Fruit fly (Drosophila melanogaster): ENCODE results near the gene CG3108.

CG3108 gene

dm6 chrX:5744992-5745732, 36.3 kb downstream of the CG3108 start (continued):
- no peak for TF ChIP-seq GATAe (GFP tag; conservative IDR thresholded peaks at IDR 0.05)
- TF ChIP-seq CG7556 (GFP tag; optimal IDR thresholded peaks at IDR 0.05): peak; percentile 44
- 0 out of 3 replicates have a peak, but pooled peaks have one; percentile 22 for TF ChIP-seq CG7357 (GFP tag; IDR thresholded peaks at IDR 0.05)
- TF ChIP-seq Trl (optimal IDR thresholded peaks at IDR 0.05): peak in 1 of 2 experiments; percentile 11
- no peak for TF ChIP-seq Trl (GFP tag; optimal IDR thresholded peaks at IDR 0.05)
- TF ChIP-seq lab (GFP tag; optimal IDR thresholded peaks at IDR 0.05): peak; percentile 21
- TF ChIP-seq az2 (GFP tag; optimal IDR thresholded peaks at IDR 0.05): peak; percentile 17
- TF ChIP-seq Stat92E (GFP tag; optimal IDR thresholded peaks at IDR 0.05): no peak
- no peak for TF ChIP-seq Mad (GFP tag; optimal IDR thresholded peaks at IDR 0.05)
- peak; percentile 43 for TF ChIP-seq CG13424 (tag; optimal IDR thresholded peaks at IDR 0.05)
- 0 out of 3 replicates have a peak, but pooled peaks have one; percentile 32 for TF ChIP-seq H15 (GFP tag; IDR thresholded peaks at IDR 0.05)
- TF ChIP-seq CG9727 (GFP tag; optimal IDR thresholded peaks at IDR 0.05): peak; percentile 33
- TF ChIP-seq lmd (GFP tag; IDR thresholded peaks at IDR 0.05): no peak
- TF ChIP-seq CG34422 (GFP tag; IDR thresholded peaks at IDR 0.05): 0 out of 3 replicates have a peak, but pooled peaks have one; percentile 13
- peak; percentile 86 for TF ChIP-seq Sry-β (GFP tag; optimal IDR thresholded peaks at IDR 0.05)
- TF ChIP-seq PHDP (tag; optimal IDR thresholded peaks at IDR 0.05): no peak
- TF ChIP-seq CG17328 (GFP tag; IDR thresholded peaks at IDR 0.05): 0 out of 2 replicates have a peak, but pooled peaks have one; percentile 19
- peak; percentile 73 for TF ChIP-seq CG13287 (GFP tag; IDR thresholded peaks at IDR 0.05; ENCODE audit: partially characterized antibody)
- TF ChIP-seq phol (tag; optimal IDR thresholded peaks at IDR 0.05): peak; percentile 32
- peak; percentile 9 for TF ChIP-seq her (GFP tag; optimal IDR thresholded peaks at IDR 0.05)
- no peak for TF ChIP-seq hkb (optimal IDR thresholded peaks at IDR 0.05)
- TF ChIP-seq hkb (GFP tag; IDR thresholded peaks at IDR 0.05): no peak
- TF ChIP-seq CG12155 (GFP tag; optimal IDR thresholded peaks at IDR 0.05): peak; percentile 49
- TF ChIP-seq D19A (tag; optimal IDR thresholded peaks at IDR 0.05): peak; percentile 4
- TF ChIP-seq CG2712 (tag; optimal IDR thresholded peaks at IDR 0.05): peak; percentile 36
- peak; percentile 25 for TF ChIP-seq kah (GFP tag; optimal IDR thresholded peaks at IDR 0.05)
- peak; percentile 75 for TF ChIP-seq Med (GFP tag)
- TF ChIP-seq Nf-YC (tag; optimal IDR thresholded peaks at IDR 0.05): peak; percentile 29
- peak; percentile 62 for TF ChIP-seq CG9932 (GFP tag; IDR thresholded peaks at IDR 0.05)
- TF ChIP-seq zen2 (GFP tag; IDR thresholded peaks at IDR 0.05; ENCODE audit: partially characterized antibody): peak; percentile 34; the same call in 1 of the 3 replicates
- peak; percentile 81 for TF ChIP-seq Dll (GFP tag; IDR thresholded peaks at IDR 0.05; ENCODE audit: partially characterized antibody)
- TF ChIP-seq CG42726 (GFP tag; IDR thresholded peaks at IDR 0.05; ENCODE audit: partially characterized antibody): 0 out of 2 replicates have a peak, but pooled peaks have one; percentile 23
- no peak for TF ChIP-seq CG10654 (GFP tag; optimal IDR thresholded peaks at IDR 0.05)
- no peak for TF ChIP-seq CG9797 (GFP tag; optimal IDR thresholded peaks at IDR 0.05)
- TF ChIP-seq CG33213 (GFP tag; optimal IDR thresholded peaks at IDR 0.05): no peak
- TF ChIP-seq disco-r (GFP tag; optimal IDR thresholded peaks at IDR 0.05): peak; percentile 0
- peak; percentile 61; the same call in 1 of the 4 replicates for TF ChIP-seq Gug (GFP tag; IDR thresholded peaks at IDR 0.05)
- no peak for TF ChIP-seq CG10209 (GFP tag; optimal IDR thresholded peaks at IDR 0.05)
- peak; percentile 8 for TF ChIP-seq CG10267 (tag; optimal IDR thresholded peaks at IDR 0.05)
- no peak for TF ChIP-seq ewg (GFP tag; optimal IDR thresholded peaks at IDR 0.05)
- peak; percentile 38 for TF ChIP-seq CG2678 (tag; optimal IDR thresholded peaks at IDR 0.05)
- TF ChIP-seq CG14860 (GFP tag; IDR thresholded peaks at IDR 0.05; ENCODE audit: partially characterized antibody): peak; percentile 62; the same call in 1 of the 3 replicates
- TF ChIP-seq CG7963 (GFP tag; IDR thresholded peaks at IDR 0.05; ENCODE audit: partially characterized antibody): peak; percentile 27; the same call in 1 of the 3 replicates
- TF ChIP-seq amos (GFP tag; IDR thresholded peaks at IDR 0.05; ENCODE audit: partially characterized antibody): peak; percentile 62
- peak; percentile 4 for TF ChIP-seq CG4820 (GFP tag; optimal IDR thresholded peaks at IDR 0.05)
- TF ChIP-seq Myb (GFP tag; optimal IDR thresholded peaks at IDR 0.05): peak; percentile 5
- no peak for TF ChIP-seq CG15479 (GFP tag; optimal IDR thresholded peaks at IDR 0.05)
- TF ChIP-seq CG2889 (GFP tag; IDR thresholded peaks at IDR 0.05): no peak

Measured in whole organism, embryonic.